Fruit fly (Drosophila melanogaster) whole organism, adult: ENCODE measurements around the gene CG31871.

Experiments
- CG7045 ChIP-seq: fragments of 200-800 bp; sonication (Bioruptor generic); optimal IDR thresholded peaks from 2 replicates; lab custom pipeline; 2017; ENCODE audit warnings: missing biosample characterization, mild to moderate bottlenecking, missing genetic modification characterization
- CG7101 ChIP-seq: fragments of 200-800 bp; sonication (Bioruptor generic); optimal IDR thresholded peaks from 2 replicates; lab custom pipeline; 2018; ENCODE audit warnings: missing biosample characterization, mild to moderate bottlenecking, missing genetic modification characterization, moderate library complexity
- Crg-1 ChIP-seq: fragments of 200-800 bp; sonication (Bioruptor generic); optimal IDR thresholded peaks from 2 replicates; lab custom pipeline; 2016; ENCODE audit warnings: missing biosample characterization, missing genetic modification characterization
- Mnt ChIP-seq: fragments of 200-800 bp; sonication (Bioruptor generic); optimal IDR thresholded peaks from 2 replicates; lab custom pipeline; 2016; ENCODE audit warnings: missing biosample characterization, mild to moderate bottlenecking, missing genetic modification characterization
- cic ChIP-seq: fragments of 200-800 bp; sonication (Bioruptor generic); optimal IDR thresholded peaks from 2 replicates; lab custom pipeline; 2017; ENCODE audit warnings: missing biosample characterization, mild to moderate bottlenecking, missing genetic modification characterization, moderate library complexity
- kay ChIP-seq: fragments of 200-800 bp; sonication (Bioruptor generic); peaks from one replicate; lab custom pipeline; 2016; ENCODE audit warnings: missing biosample characterization, missing genetic modification characterization, borderline replicate concordance
- toe ChIP-seq: fragments of 200-800 bp; sonication (Bioruptor generic); optimal IDR thresholded peaks from 2 replicates; lab custom pipeline; 2016; ENCODE audit warnings: missing biosample characterization, missing genetic modification characterization

- no peak for TF ChIP-seq CG7101 (tag; lab: Kevin White, UChicago)
- no peak for TF ChIP-seq Crg-1 (GFP tag; lab: Kevin White, UChicago)
- no peak for TF ChIP-seq kay (GFP tag; lab: Kevin White, UChicago)
- TF ChIP-seq CG7045: no peak
- TF ChIP-seq cic (GFP tag; lab: Kevin White, UChicago): no peak
- no peak for TF ChIP-seq Mnt (GFP tag; lab: Kevin White, UChicago)
- no peak for TF ChIP-seq toe (GFP tag; lab: Kevin White, UChicago)
Observed at dm6 chr2L:10681602-10682001, 19.7 kb downstream of the CG31871 start, which contains the start of gene CG17107.
